Worm (Caenorhabditis elegans) whole organism, mixed stage, embryonic: ENCODE results near the gene srbc-19.

Experiments
- M03D4.4 ChIP-seq: sonication (generic microtip); optimal IDR thresholded peaks from 2 replicates; lab custom pipeline; 2017; ENCODE audit warnings: mild to moderate bottlenecking, missing genetic modification characterization, missing compliant biosample characterization
- bed-3 ChIP-seq: fragments of 200-800 bp; sonication (Bioruptor generic); optimal IDR thresholded peaks from 3 replicates; lab custom pipeline; 2018; ENCODE audit warnings: mild to moderate bottlenecking, missing genetic modification characterization, moderate library complexity, missing compliant biosample characterization
- blmp-1 ChIP-seq: fragments of 150-350 bp; optimal IDR thresholded peaks from 2 replicates; lab custom pipeline; 2014; ENCODE audit warnings: missing biosample characterization, missing genetic modification characterization
- ceh-39 ChIP-seq: fragments of 150-350 bp; optimal IDR thresholded peaks from 2 replicates; lab custom pipeline; 2014; ENCODE audit warnings: missing biosample characterization, missing genetic modification characterization
- ceh-43 ChIP-seq: fragments of 200-800 bp; sonication (Bioruptor generic); optimal IDR thresholded peaks from 2 replicates; lab custom pipeline; 2018; ENCODE audit warnings: mild to moderate bottlenecking, missing genetic modification characterization, moderate library complexity, missing compliant biosample characterization
- ces-1 ChIP-seq: fragments of 150-350 bp; optimal IDR thresholded peaks from 2 replicates; lab custom pipeline; 2014; ENCODE audit warnings: missing biosample characterization, missing genetic modification reagents, missing genetic modification characterization
- cnd-1 ChIP-seq: fragments of 200-800 bp; sonication (Bioruptor generic); optimal IDR thresholded peaks from 2 replicates; lab custom pipeline; 2018; ENCODE audit warnings: mild to moderate bottlenecking, missing genetic modification characterization, missing compliant biosample characterization
- drap-1 ChIP-seq: fragments of 200-800 bp; sonication (Bioruptor generic); optimal IDR thresholded peaks from 3 replicates; lab custom pipeline; 2018; ENCODE audit warnings: mild to moderate bottlenecking, missing genetic modification characterization, missing compliant biosample characterization
- elt-3 ChIP-seq: fragments of 150-350 bp; optimal IDR thresholded peaks from 2 replicates; lab custom pipeline; 2014; ENCODE audit warnings: missing biosample characterization, missing genetic modification characterization
- flh-1 ChIP-seq: fragments of 200-800 bp; sonication (Bioruptor generic); optimal IDR thresholded peaks from 2 replicates; lab custom pipeline; 2018; ENCODE audit warnings: mild to moderate bottlenecking, missing genetic modification characterization, moderate library complexity, missing compliant biosample characterization
- ham-2 ChIP-seq: fragments of 200-800 bp; sonication (Bioruptor generic); optimal IDR thresholded peaks from 2 replicates; lab custom pipeline; 2018; ENCODE audit warnings: mild to moderate bottlenecking, missing genetic modification characterization, missing compliant biosample characterization
- hlh-1 ChIP-seq: fragments of 150-350 bp; optimal IDR thresholded peaks from 2 replicates; lab custom pipeline; 2014; ENCODE audit warnings: missing biosample characterization, missing genetic modification reagents, missing genetic modification characterization
- lin-13 ChIP-seq: fragments of 150-350 bp; optimal IDR thresholded peaks from 2 replicates; lab custom pipeline; 2014; ENCODE audit warnings: missing biosample characterization, missing genetic modification characterization
- lin-32 ChIP-seq: fragments of 200-800 bp; sonication (Bioruptor generic); optimal IDR thresholded peaks from 2 replicates; lab custom pipeline; 2018; ENCODE audit warnings: mild to moderate bottlenecking, missing genetic modification characterization, missing compliant biosample characterization
- lsy-2 ChIP-seq: fragments of 150-350 bp; optimal IDR thresholded peaks from 2 replicates; lab custom pipeline; 2014; ENCODE audit warnings: missing biosample characterization, missing genetic modification characterization
- mab-5 ChIP-seq: fragments of 150-350 bp; optimal IDR thresholded peaks from 2 replicates; lab custom pipeline; 2014; ENCODE audit warnings: missing biosample characterization, missing genetic modification characterization
- mep-1 ChIP-seq: fragments of 150-350 bp; optimal IDR thresholded peaks from 2 replicates; lab custom pipeline; 2017; ENCODE audit warnings: missing biosample characterization, missing genetic modification reagents, missing genetic modification characterization, inconsistent platforms
- mls-2 ChIP-seq: sonication (generic microtip); optimal IDR thresholded peaks from 2 replicates; lab custom pipeline; 2016; ENCODE audit warnings: mild to moderate bottlenecking, missing genetic modification characterization, moderate library complexity, missing compliant biosample characterization
- nhr-12 ChIP-seq: fragments of 150-350 bp; optimal IDR thresholded peaks from 2 replicates; lab custom pipeline; 2014; ENCODE audit warnings: missing biosample characterization, missing genetic modification characterization
- nhr-2 ChIP-seq: fragments of 150-350 bp; optimal IDR thresholded peaks from 2 replicates; lab custom pipeline; 2014; ENCODE audit warnings: missing biosample characterization, missing genetic modification characterization
- nhr-237 ChIP-seq: fragments of 150-350 bp; optimal IDR thresholded peaks from 2 replicates; lab custom pipeline; 2014; ENCODE audit warnings: missing biosample characterization, missing genetic modification characterization
- nhr-28 ChIP-seq: fragments of 150-350 bp; optimal IDR thresholded peaks from 2 replicates; lab custom pipeline; 2014; ENCODE audit warnings: missing biosample characterization, missing genetic modification characterization
- nhr-76 ChIP-seq: sonication (generic microtip); optimal IDR thresholded peaks from 2 replicates; lab custom pipeline; 2017; ENCODE audit warnings: missing biosample characterization, missing genetic modification characterization
- pha-4 ChIP-seq: fragments of 150-350 bp; optimal IDR thresholded peaks from 2 replicates; lab custom pipeline; 2018; ENCODE audit warnings: missing biosample characterization, missing genetic modification reagents, missing genetic modification characterization
- sem-2 ChIP-seq: fragments of 200-800 bp; sonication (Bioruptor generic); optimal IDR thresholded peaks from 2 replicates; lab custom pipeline; 2018; ENCODE audit warnings: mild to moderate bottlenecking, missing genetic modification characterization, missing compliant biosample characterization
- snpc-4 ChIP-seq: fragments of 150-350 bp; optimal IDR thresholded peaks from 2 replicates; lab custom pipeline; 2014; ENCODE audit warnings: missing biosample characterization, missing genetic modification characterization
- sptf-1 ChIP-seq: sonication (generic microtip); optimal IDR thresholded peaks from 2 replicates; lab custom pipeline; 2017; ENCODE audit warnings: mild to moderate bottlenecking, missing genetic modification characterization, moderate library complexity, missing compliant biosample characterization
- tbx-8 ChIP-seq: fragments of 200-800 bp; sonication (Bioruptor generic); optimal IDR thresholded peaks from 2 replicates; lab custom pipeline; 2018; ENCODE audit warnings: mild to moderate bottlenecking, missing genetic modification characterization, moderate library complexity, missing compliant biosample characterization
- unc-120 ChIP-seq: sonication (generic microtip); optimal IDR thresholded peaks from 2 replicates; lab custom pipeline; 2017; ENCODE audit warnings: missing genetic modification characterization, missing compliant biosample characterization; ENCODE audit not compliant: poor library complexity, severe bottlenecking
- unc-62 ChIP-seq: fragments of 150-350 bp; optimal IDR thresholded peaks from 2 replicates; lab custom pipeline; 2014; ENCODE audit warnings: missing biosample characterization, missing genetic modification reagents, missing genetic modification characterization
- zip-8 ChIP-seq: fragments of 150-350 bp; optimal IDR thresholded peaks from 2 replicates; lab custom pipeline; 2014; ENCODE audit warnings: missing biosample characterization, missing genetic modification characterization
- ztf-11 ChIP-seq: fragments of 150-350 bp; optimal IDR thresholded peaks from 2 replicates; lab custom pipeline; 2014; ENCODE audit warnings: missing biosample characterization, missing genetic modification characterization

srbc-19 gene

DNA sequence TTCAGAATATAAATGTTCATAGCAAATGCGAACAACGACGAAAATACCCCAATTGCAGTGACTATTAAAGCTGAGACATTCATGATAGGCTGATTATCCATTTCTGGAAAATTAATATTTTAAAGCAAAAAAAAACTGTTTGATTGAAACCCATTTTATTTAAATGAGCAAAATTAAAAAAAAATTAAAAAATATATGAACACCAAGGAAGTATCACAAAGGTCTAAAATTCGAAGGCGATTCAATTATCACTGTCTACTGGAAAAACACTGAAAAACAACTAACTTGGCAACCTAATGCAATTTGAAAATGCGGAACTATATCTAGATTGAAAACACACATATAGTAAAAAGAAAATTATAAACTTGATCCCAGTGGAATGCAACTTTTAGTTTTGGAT is 24.5 kb upstream of the srbc-19 start, which contains the start of gene srbc-42:
Gene srbc-42 (minus strand): TSS at position 101 of the 400 bp plus-strand sequence.
- TF ChIP-seq nhr-2 (tag; lab: Kevin White, UChicago) (no peak), lin-13 (tag; lab: Kevin White, UChicago) (no peak), ceh-39 (no peak), lsy-2 (tag; lab: Kevin White, UChicago) (no peak), ham-2 (GFP tag; lab: Kevin White, UChicago) (no peak), blmp-1 (no peak), nhr-237 (tag; lab: Kevin White, UChicago) (no peak), lin-32 (GFP tag; lab: Kevin White, UChicago) (no peak), nhr-76 (tag; lab: Kevin White, UChicago) (no peak), unc-120 (tag; lab: Kevin White, UChicago) (no peak), sptf-1 (tag; lab: Kevin White, UChicago) (no peak), unc-62 (GFP tag; lab: Kevin White, UChicago) (no peak), bed-3 (no peak), nhr-12 (tag; lab: Kevin White, UChicago) (no peak), snpc-4 (no peak), elt-3 (tag; lab: Kevin White, UChicago) (no peak), mab-5 (tag; lab: Kevin White, UChicago) (no peak), hlh-1 (tag; lab: Kevin White, UChicago) (no peak), ztf-11 (no peak), pha-4 (tag; lab: Kevin White, UChicago) (no peak)
- TF ChIP-seq, all 35 proteins: peak for 0

DNA sequence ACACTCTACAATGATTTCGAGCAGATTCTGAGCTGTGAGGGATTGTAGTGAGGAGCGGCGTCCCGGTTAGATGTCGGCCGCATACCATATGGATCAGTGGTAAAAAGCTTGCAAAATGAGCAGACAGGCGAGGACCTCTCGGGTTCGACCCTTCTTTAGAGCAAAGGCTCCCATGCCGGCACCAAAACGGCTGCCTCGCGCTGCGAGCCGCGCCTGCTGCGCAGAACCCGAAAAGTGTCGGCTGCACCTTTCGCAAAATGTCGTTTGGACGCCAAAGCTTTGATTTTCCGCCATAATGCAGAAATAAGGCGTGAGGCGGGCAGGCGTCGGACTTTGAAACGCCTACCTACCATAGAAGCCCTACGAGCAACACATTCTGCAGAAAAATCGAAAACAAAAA is 23.8 kb upstream of the srbc-19 start:
- TF ChIP-seq zip-8 (tag; lab: Kevin White, UChicago) = no peak
- TF ChIP-seq mls-2 = no peak
- no peak for TF ChIP-seq ceh-39
- TF ChIP-seq ceh-43 (GFP tag; lab: Kevin White, UChicago) = no peak
- TF ChIP-seq elt-3 (tag; lab: Kevin White, UChicago) = no peak
- TF ChIP-seq lin-32 (GFP tag; lab: Kevin White, UChicago) = no peak
- TF ChIP-seq ces-1 (GFP tag; lab: Kevin White, UChicago) = no peak
- TF ChIP-seq hlh-1 (tag; lab: Kevin White, UChicago) = no peak
- no peak for TF ChIP-seq pha-4 (tag; lab: Kevin White, UChicago)
- no peak for TF ChIP-seq bed-3
- TF ChIP-seq M03D4.4 = no peak
- TF ChIP-seq drap-1 (GFP tag; lab: Kevin White, UChicago) = no peak
- TF ChIP-seq nhr-2 (tag; lab: Kevin White, UChicago) = no peak
- no peak for TF ChIP-seq mep-1 (tag; lab: Kevin White, UChicago)
- no peak for TF ChIP-seq nhr-237 (tag; lab: Kevin White, UChicago)
- TF ChIP-seq cnd-1 (tag; lab: Kevin White, UChicago) = no peak
- TF ChIP-seq tbx-8 (GFP tag; lab: Kevin White, UChicago) = no peak
- TF ChIP-seq nhr-28 (tag; lab: Kevin White, UChicago) = no peak
- TF ChIP-seq nhr-76 (tag; lab: Kevin White, UChicago) = no peak
- no peak for TF ChIP-seq mab-5 (tag; lab: Kevin White, UChicago)
- TF ChIP-seq, all 35 proteins: peak for 0

DNA sequence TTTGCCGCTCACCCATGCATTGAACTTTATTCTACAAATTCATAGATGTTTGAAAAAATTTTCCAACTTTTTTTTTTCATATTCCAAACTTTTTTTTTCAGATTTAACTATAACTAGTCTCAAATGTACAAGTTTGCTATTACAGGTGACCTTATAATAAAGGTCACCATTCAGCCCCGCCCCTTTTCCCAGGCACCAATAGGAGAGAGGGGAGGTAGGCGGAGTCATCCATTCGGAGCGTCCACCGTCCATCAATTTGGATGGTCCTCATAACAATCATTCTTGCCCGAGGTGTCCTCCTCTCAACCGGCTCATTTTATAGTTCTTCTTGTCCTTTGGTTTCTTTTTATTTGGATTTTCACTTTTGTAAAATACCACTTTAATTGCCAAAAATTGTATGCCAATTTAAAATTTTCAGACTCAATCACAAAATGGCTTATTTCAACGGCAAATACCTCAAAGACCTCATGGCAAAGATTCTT is 21.3 kb upstream of the srbc-19 start, which contains the start of gene Y5H2B.3:
Gene Y5H2B.3 (plus strand): TSS at position 432 of the 482 bp plus-strand sequence.
- TF ChIP-seq pha-4 (tag; lab: Kevin White, UChicago) (no peak), M03D4.4 (no peak), drap-1 (GFP tag; lab: Kevin White, UChicago) (no peak), bed-3 (no peak), elt-3 (tag; lab: Kevin White, UChicago) (no peak), nhr-237 (tag; lab: Kevin White, UChicago) (no peak), lin-32 (GFP tag; lab: Kevin White, UChicago) (no peak), lsy-2 (tag; lab: Kevin White, UChicago) (no peak), blmp-1 (no peak), hlh-1 (tag; lab: Kevin White, UChicago) (no peak), lin-13 (tag; lab: Kevin White, UChicago) (no peak), mep-1 (tag; lab: Kevin White, UChicago) (no peak), nhr-2 (tag; lab: Kevin White, UChicago) (no peak), sem-2 (no peak), flh-1 (GFP tag; lab: Kevin White, UChicago) (no peak), sptf-1 (tag; lab: Kevin White, UChicago) (no peak), nhr-28 (tag; lab: Kevin White, UChicago) (no peak)

DNA sequence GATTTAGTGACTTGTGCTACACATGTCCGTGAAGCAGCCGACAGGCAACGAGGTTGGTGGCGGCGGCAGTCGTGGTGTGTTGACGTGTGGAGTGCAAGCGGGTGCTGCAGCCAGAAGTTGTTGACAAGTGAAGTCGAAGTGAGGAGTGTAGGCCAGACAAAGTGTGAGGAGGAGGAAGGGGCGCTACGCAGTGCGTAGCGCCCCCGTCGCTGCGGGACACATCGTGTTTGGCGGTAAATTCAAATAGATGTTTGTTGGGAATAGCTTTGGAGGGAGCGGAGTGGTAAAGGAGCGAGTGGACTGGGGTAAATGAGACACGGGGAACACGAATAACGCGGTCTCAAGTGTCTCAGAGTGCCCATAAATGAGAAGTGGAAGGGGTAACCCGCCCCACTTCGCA is 18.9 kb upstream of the srbc-19 start:
- TF ChIP-seq M03D4.4 = no peak
- TF ChIP-seq bed-3 = no peak
- no peak for TF ChIP-seq mep-1 (tag; lab: Kevin White, UChicago)
- TF ChIP-seq ces-1 (GFP tag; lab: Kevin White, UChicago) = no peak
- TF ChIP-seq pha-4 (tag; lab: Kevin White, UChicago) = no peak
